Worm (Caenorhabditis elegans): ENCODE data around the gene nhr-99.

- TF ChIP-seq nhr-28 (tag; optimal IDR thresholded peaks at IDR 0.05) (no peak), nhr-11 (tag; optimal IDR thresholded peaks at IDR 0.05) (no peak), lin-14 (GFP tag; optimal IDR thresholded peaks at IDR 0.05) (no peak), elt-2 (tag; optimal IDR thresholded peaks at IDR 0.05) (no peak), nhr-76 (tag; optimal IDR thresholded peaks at IDR 0.05) (no peak), elt-3 (tag; optimal IDR thresholded peaks at IDR 0.05) (no peak), nhr-20 (tag; optimal IDR thresholded peaks at IDR 0.05) (no peak)
Measured at ce11 chrV:479046-479445, 4.5 kb downstream of the nhr-99 start.

Measured in whole organism, L1 larva.